Worm (Caenorhabditis elegans): ENCODE measurements around the gene srg-57.

ce11 chrV:2684227-2684626 is 50.0 kb downstream of the srg-57 start:
- TF ChIP-seq dao-5 (tag; optimal IDR thresholded peaks at IDR 0.05) (no peak), W03F9.2 (tag; optimal IDR thresholded peaks at IDR 0.05) (no peak), him-1 (tag; optimal IDR thresholded peaks at IDR 0.05) (no peak)

All from whole organism, L4/young adult.